Fruit fly (Drosophila melanogaster) whole organism: ENCODE measurements around the gene Dhc64C.

ENCODE experiments used
- CG8478 ChIP-seq: fragments of >200 bp; optimal IDR thresholded peaks from 2 replicates; lab custom pipeline; 2018; ENCODE audit warnings: inconsistent platforms
- Dll ChIP-seq: fragments of >200 bp; optimal IDR thresholded peaks from 2 replicates; lab custom pipeline; 2017
- EcR ChIP-seq, 2 experiments: fragments of >200 bp; optimal IDR thresholded peaks; 2 replicates each; lab custom pipeline; 2017; ENCODE audit warnings: missing biosample characterization in 2 of 2, missing genetic modification characterization in 2 of 2, missing genetic modification reagents in 2 of 2
- pan ChIP-seq: fragments of >200 bp; optimal IDR thresholded peaks from 2 replicates; lab custom pipeline; 2017
- psq ChIP-seq: fragments of >200 bp; optimal IDR thresholded peaks from 2 replicates; lab custom pipeline; 2017

DNA sequence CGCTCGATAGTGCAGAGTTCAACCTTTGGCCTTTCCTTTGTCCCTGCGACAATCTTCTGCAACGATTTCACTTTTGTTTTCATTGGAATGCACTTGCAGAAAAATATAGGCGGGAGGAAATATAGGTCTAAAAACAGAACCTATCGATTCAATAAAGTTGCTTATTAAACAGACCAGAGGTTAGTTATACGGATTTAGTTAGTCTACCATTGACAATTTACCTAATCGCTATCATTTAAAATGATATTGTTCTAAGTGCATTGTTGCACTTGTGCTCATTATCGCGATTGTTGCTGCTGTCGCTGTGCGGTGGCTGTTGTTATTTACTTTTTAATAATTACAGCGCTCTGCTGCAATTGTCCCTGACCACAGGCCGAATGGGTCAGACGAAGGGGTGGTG is 10.9 kb upstream of the Dhc64C start:
- TF ChIP-seq psq (lab: Kevin White, UChicago) (no peak), CG8478 (lab: Kevin White, UChicago) (no peak), pan (no peak), EcR (GFP tag; optimal IDR thresholded peaks at IDR 0.05; lab: Kevin White, UChicago) (no peak), Dll (lab: Kevin White, UChicago) (no peak)
